Worm (Caenorhabditis elegans) whole organism, L1 larva: Measurements from ENCODE around the gene K02F6.3.

Experiments
- ces-1 ChIP-seq: fragments of 150-350 bp; optimal IDR thresholded peaks from 2 replicates; lab custom pipeline; 2014; ENCODE audit warnings: missing biosample characterization, missing genetic modification reagents, missing genetic modification characterization
- ets-5 ChIP-seq: fragments of 200-800 bp; sonication (Bioruptor generic); IDR thresholded peaks from 2 replicates; pipeline ENCODE4 v1.3.6; 2022; ENCODE audit warnings: missing genetic modification characterization, missing compliant biosample characterization
- fos-1 ChIP-seq: fragments of 150-350 bp; optimal IDR thresholded peaks from 2 replicates; lab custom pipeline; 2014; ENCODE audit warnings: missing biosample characterization, missing genetic modification characterization
- lin-13 ChIP-seq: fragments of 150-350 bp; optimal IDR thresholded peaks from 2 replicates; lab custom pipeline; 2014; ENCODE audit warnings: missing biosample characterization, missing genetic modification reagents, missing genetic modification characterization
- lin-15B ChIP-seq: fragments of 150-350 bp; sonication (generic microtip); optimal IDR thresholded peaks from 3 replicates; lab custom pipeline; 2014; ENCODE audit warnings: missing biosample characterization, missing genetic modification characterization
- lir-3 ChIP-seq: sonication (generic microtip); optimal IDR thresholded peaks from 2 replicates; lab custom pipeline; 2016; ENCODE audit warnings: mild to moderate bottlenecking, missing genetic modification characterization, moderate library complexity, missing compliant biosample characterization; ENCODE audit not compliant: poor library complexity
- snpc-4 ChIP-seq: fragments of 150-350 bp; optimal IDR thresholded peaks from 2 replicates; lab custom pipeline; 2014; ENCODE audit warnings: missing biosample characterization, missing genetic modification characterization
- ztf-4 ChIP-seq: fragments of 150-350 bp; optimal IDR thresholded peaks from 2 replicates; lab custom pipeline; 2014; ENCODE audit warnings: missing biosample characterization, missing genetic modification characterization

DNA sequence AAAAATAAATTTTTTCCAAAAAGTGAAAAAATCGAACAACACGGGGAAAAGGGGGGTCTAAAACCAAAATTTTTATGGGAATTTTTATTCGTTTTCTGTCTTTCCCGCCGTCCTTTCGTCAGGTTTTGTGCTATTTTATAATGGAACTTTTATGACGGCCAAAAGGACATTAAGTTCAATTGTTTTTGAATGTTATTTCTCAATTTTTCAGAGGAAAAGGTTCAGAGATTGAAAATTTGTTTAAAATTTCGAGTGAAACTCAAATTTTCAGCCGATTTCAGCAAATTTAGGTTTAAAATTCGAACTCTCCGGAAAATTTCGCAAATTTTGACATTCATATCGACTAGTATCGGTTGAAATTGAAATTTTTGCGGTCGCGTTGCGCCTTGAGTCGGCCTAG lies 17.9 kb downstream of the K02F6.3 start, which contains the start of gene nep-18:
- TF ChIP-seq lin-13 (GFP tag; lab: Kevin White, UChicago) (no peak), lin-15B (no peak), ztf-4 (tag; lab: Kevin White, UChicago) (no peak), ces-1 (no peak), snpc-4 (tag; lab: Kevin White, UChicago) (no peak), ets-5 (GFP tag; lab: Robert Waterston, UW) (no peak), lir-3 (tag; lab: Kevin White, UChicago) (no peak), fos-1 (no peak)
